Worm (Caenorhabditis elegans) whole organism, L2 larva: ENCODE measurements around the gene sto-3.

Experiments used
- ceh-16 ChIP-seq: fragments of 150-350 bp; optimal IDR thresholded peaks from 2 replicates; lab custom pipeline; 2014; ENCODE audit warnings: missing biosample characterization, missing genetic modification characterization
- lin-13 ChIP-seq: fragments of 150-350 bp; optimal IDR thresholded peaks from 2 replicates; lab custom pipeline; 2014; ENCODE audit warnings: missing biosample characterization, missing genetic modification reagents, missing genetic modification characterization

DNA sequence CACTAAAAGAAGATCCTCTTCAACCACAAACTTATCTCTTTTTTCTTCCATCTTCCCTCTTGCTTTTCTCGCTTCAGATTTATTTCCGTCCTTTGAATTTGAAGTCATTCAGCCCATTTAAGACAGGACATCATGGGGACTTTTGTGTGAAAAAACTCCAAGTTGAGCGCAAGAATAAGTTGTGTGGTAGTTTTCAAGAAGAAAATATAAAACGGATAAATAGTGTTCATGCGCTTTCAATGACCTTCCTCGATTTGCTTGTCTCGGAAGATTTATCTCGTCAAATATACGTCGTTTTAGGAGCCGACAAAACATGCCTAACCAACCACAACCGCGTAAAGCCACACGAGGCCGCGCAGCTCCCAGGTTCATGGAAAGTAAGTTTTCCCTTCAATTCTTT, 10.2 kb upstream of the sto-3 start, which contains the start of gene sto-6:
- TF ChIP-seq lin-13 (GFP tag; lab: Kevin White, UChicago) (no peak), ceh-16 (tag; lab: Kevin White, UChicago) (no peak)
